Worm (Caenorhabditis elegans) whole organism, L4/young adult: ENCODE results near the gene marb-1.

Source experiments
- W03F9.2 ChIP-seq: fragments of 150-350 bp; optimal IDR thresholded peaks from 2 replicates; lab custom pipeline; 2014; ENCODE audit warnings: missing biosample characterization, missing genetic modification characterization
- dao-5 ChIP-seq: sonication (generic microtip); optimal IDR thresholded peaks from 2 replicates; lab custom pipeline; 2016; ENCODE audit warnings: missing genotype, missing genetic modification characterization, moderate library complexity, missing compliant biosample characterization
- him-1 ChIP-seq: sonication (generic microtip); optimal IDR thresholded peaks from 2 replicates; lab custom pipeline; 2016; ENCODE audit warnings: missing genotype, missing genetic modification reagents, missing genetic modification characterization, missing compliant biosample characterization

The marb-1 gene

ce11 chrIV:12208984-12209676 is at the start of gene marb-1, which contains the start of gene F35G2.3:
Gene marb-1 (minus strand): TSS chrIV:12209010.
Gene F35G2.3 (plus strand): TSS chrIV:12209626.
- no peak for TF ChIP-seq W03F9.2 (tag; lab: Kevin White, UChicago)
- no peak for TF ChIP-seq dao-5 (tag; lab: Kevin White, UChicago)
- TF ChIP-seq him-1 (tag; lab: Kevin White, UChicago) = no peak

ce11 chrIV:12252579-12252978 is 43.8 kb upstream of the marb-1 start, which contains the start of gene dnj-26:
Gene dnj-26 (minus strand): TSS chrIV:12252679.
- no peak for TF ChIP-seq dao-5 (tag; lab: Kevin White, UChicago)
- TF ChIP-seq him-1 (tag; lab: Kevin White, UChicago) = no peak
- no peak for TF ChIP-seq W03F9.2 (tag; lab: Kevin White, UChicago)

ce11 chrIV:12244706-12245105 is 35.9 kb upstream of the marb-1 start, which contains the start of gene sre-15:
Gene sre-15 (minus strand): TSS chrIV:12244806.
- TF ChIP-seq him-1 (tag; lab: Kevin White, UChicago) (no peak), dao-5 (tag; lab: Kevin White, UChicago) (no peak), W03F9.2 (tag; lab: Kevin White, UChicago) (no peak)

ce11 chrIV:12238851-12239250 is 30.0 kb upstream of the marb-1 start, which contains the start of gene sre-19:
Gene sre-19 (minus strand): TSS chrIV:12238951.
- TF ChIP-seq W03F9.2 (tag; lab: Kevin White, UChicago) = no peak
- TF ChIP-seq him-1 (tag; lab: Kevin White, UChicago) = no peak
- no peak for TF ChIP-seq dao-5 (tag; lab: Kevin White, UChicago)

DNA sequence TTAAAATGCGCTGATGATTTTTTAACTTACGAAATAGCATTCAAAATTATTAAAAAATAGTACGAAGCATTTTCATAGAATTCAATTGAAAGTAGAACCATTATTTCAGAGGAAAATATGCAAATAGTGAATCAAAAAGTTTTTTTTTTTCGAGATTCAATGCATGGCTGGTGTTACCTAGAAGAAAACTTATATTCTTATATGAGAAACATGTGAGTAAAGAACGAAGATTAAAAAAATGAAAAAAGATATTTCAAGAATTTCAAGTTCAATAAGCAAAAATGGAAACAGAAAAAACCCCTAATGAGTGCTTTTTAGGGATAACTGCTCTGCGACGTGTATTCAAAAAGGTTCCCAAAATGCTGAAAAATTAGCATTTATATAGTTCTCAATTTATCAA is 27.2 kb upstream of the marb-1 start, which contains the start of gene sre-16:
Gene sre-16 (minus strand): TSS at position 101 of the 400 bp plus-strand sequence.
- TF ChIP-seq dao-5 (tag; lab: Kevin White, UChicago) (no peak), W03F9.2 (tag; lab: Kevin White, UChicago) (no peak), him-1 (tag; lab: Kevin White, UChicago) (no peak)

- TF ChIP-seq W03F9.2 (tag; lab: Kevin White, UChicago) = no peak
- TF ChIP-seq him-1 (tag; lab: Kevin White, UChicago) = no peak
- no peak for TF ChIP-seq dao-5 (tag; lab: Kevin White, UChicago)
Measured at ce11 chrIV:12229679-12230078, 20.9 kb upstream of the marb-1 start, which contains the start of gene sre-18. Gene sre-18 (minus strand): TSS chrIV:12229779.

- TF ChIP-seq W03F9.2 (tag; lab: Kevin White, UChicago) (no peak), him-1 (tag; lab: Kevin White, UChicago) (no peak), dao-5 (tag; lab: Kevin White, UChicago) (no peak)
Measured at ce11 chrIV:12227012-12227411, 18.2 kb upstream of the marb-1 start, which contains the start of gene mlt-3. Gene mlt-3 (minus strand): TSS chrIV:12227112.

- TF ChIP-seq W03F9.2 (tag; lab: Kevin White, UChicago) (no peak), him-1 (tag; lab: Kevin White, UChicago) (no peak), dao-5 (tag; lab: Kevin White, UChicago) (no peak)
Measured at ce11 chrIV:12219309-12219708, 10.5 kb upstream of the marb-1 start, which contains the start of gene F35G2.5. Gene F35G2.5 (plus strand): TSS chrIV:12219609.

DNA sequence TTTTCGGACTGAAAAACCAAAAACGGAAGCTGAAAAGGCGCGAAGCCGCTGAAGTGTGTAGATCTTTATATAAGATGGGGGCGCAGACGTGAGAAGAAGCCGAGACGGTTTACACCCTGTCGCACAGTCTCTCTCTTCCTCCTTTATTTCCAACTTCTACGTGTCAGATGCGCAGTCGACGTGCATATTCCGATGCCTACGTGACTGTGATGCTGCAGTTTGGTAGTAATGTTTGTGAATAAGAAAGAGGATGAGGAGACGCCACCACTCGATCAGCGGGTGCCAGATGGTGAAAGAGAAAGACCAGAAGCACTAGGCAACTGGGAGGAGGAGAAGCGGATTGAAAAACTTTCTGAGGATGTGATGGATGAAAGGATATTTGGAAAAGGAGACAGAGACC is 9.4 kb upstream of the marb-1 start:
- no peak for TF ChIP-seq W03F9.2 (tag; lab: Kevin White, UChicago)
- no peak for TF ChIP-seq him-1 (tag; lab: Kevin White, UChicago)
- no peak for TF ChIP-seq dao-5 (tag; lab: Kevin White, UChicago)

ce11 chrIV:12217142-12217541 is 8.3 kb upstream of the marb-1 start:
- TF ChIP-seq him-1 (tag; lab: Kevin White, UChicago) (no peak), W03F9.2 (tag; lab: Kevin White, UChicago) (no peak), dao-5 (tag; lab: Kevin White, UChicago) (no peak)

DNA sequence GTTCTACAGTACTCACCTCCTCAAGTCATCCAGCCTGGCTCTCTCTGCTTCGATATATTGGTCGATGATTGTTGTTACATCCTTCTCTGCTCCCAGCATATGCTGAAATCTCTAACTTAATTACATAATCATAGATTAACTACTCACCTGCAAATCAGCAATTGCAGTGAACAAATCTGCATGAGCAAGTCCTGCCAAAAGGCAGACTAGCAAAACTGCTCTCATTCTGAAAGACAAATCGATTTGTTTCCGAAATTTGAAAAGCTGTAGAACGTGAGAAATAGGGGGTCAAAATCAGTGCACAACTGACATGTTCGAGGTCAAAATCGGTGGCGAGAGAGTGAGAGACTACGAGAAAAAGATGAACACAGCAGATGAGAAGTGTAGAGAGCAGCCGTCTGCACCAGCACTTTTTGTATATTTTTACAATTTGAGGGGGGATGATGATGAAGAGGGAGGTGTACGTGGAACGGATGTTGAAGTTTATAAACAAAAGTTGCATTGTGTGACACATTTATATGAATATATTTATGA is 7.0 kb upstream of the marb-1 start, which contains the start of gene phy-2:
Gene phy-2 (minus strand): TSS at position 226 of the 534 bp plus-strand sequence.
- TF ChIP-seq W03F9.2 (tag; lab: Kevin White, UChicago) (no peak), him-1 (tag; lab: Kevin White, UChicago) (no peak), dao-5 (tag; lab: Kevin White, UChicago) (no peak)

DNA sequence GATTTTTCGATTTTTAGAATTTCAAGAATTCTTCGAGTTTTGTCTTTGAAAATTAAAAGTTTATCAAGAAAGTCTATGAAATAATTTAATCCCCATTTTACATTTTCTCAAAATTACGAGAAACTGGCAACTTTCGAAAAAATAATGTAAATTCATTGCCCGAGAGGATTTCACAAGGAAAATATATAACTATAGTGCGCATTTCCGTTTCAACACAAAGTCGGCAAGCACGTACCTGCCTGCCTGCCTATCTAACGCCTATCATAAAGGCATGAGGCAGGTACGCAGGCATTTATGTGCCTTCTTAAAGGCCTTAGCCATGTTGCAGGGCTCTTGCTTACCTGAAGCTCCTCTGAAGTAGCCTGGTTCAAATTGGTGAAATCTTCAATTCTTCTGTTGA is 4.0 kb upstream of the marb-1 start:
- no peak for TF ChIP-seq W03F9.2 (tag; lab: Kevin White, UChicago)
- TF ChIP-seq dao-5 (tag; lab: Kevin White, UChicago) = no peak
- TF ChIP-seq him-1 (tag; lab: Kevin White, UChicago) = no peak

ce11 chrIV:12211292-12211691 is 2.5 kb upstream of the marb-1 start:
- TF ChIP-seq W03F9.2 (tag; lab: Kevin White, UChicago) = no peak
- no peak for TF ChIP-seq dao-5 (tag; lab: Kevin White, UChicago)
- TF ChIP-seq him-1 (tag; lab: Kevin White, UChicago) = no peak
